Worm (Caenorhabditis elegans): ENCODE measurements around the gene srbc-33.
"Not testable (repeated sequence)": the region's sequence is repeated elsewhere in the genome, so short reads cannot be mapped to it uniquely, and the experiment has no call there.

Gene srbc-33

ce11 chrV:3484702-3485101, at the start of gene srbc-33:
Gene srbc-33, minus strand, starts transcription at chrV:3484802.
- TF ChIP-seq him-1 (tag; optimal IDR thresholded peaks at IDR 0.05) (no peak), dao-5 (tag; optimal IDR thresholded peaks at IDR 0.05) (no peak)

- TF ChIP-seq W03F9.2 (tag; optimal IDR thresholded peaks at IDR 0.05) (no peak), him-1 (tag; optimal IDR thresholded peaks at IDR 0.05) (no peak), dao-5 (tag; optimal IDR thresholded peaks at IDR 0.05) (no peak)
Measured at ce11 chrV:3530403-3530802, 45.8 kb upstream of the srbc-33 start, which contains the start of gene srbc-66. Gene srbc-66, plus strand, starts transcription at chrV:3530703.

ce11 chrV:3526882-3527281, 42.3 kb upstream of the srbc-33 start, which contains the start of gene str-260:
Gene str-260, plus strand, starts transcription at chrV:3527182.
- TF ChIP-seq dao-5 (tag; optimal IDR thresholded peaks at IDR 0.05): no peak
- TF ChIP-seq W03F9.2 (tag; optimal IDR thresholded peaks at IDR 0.05): no peak
- TF ChIP-seq him-1 (tag; optimal IDR thresholded peaks at IDR 0.05): no peak

- TF ChIP-seq dao-5 (tag; optimal IDR thresholded peaks at IDR 0.05) (no peak), him-1 (tag; optimal IDR thresholded peaks at IDR 0.05) (no peak), W03F9.2 (tag; optimal IDR thresholded peaks at IDR 0.05) (no peak)
Measured at ce11 chrV:3524970-3525369, 40.4 kb upstream of the srbc-33 start, which contains the start of gene T24A6.7. Gene T24A6.7, plus strand, starts transcription at chrV:3525270.

- TF ChIP-seq him-1 (tag; optimal IDR thresholded peaks at IDR 0.05) (no peak), dao-5 (tag; optimal IDR thresholded peaks at IDR 0.05) (no peak), W03F9.2 (tag; optimal IDR thresholded peaks at IDR 0.05) (no peak)
Measured at ce11 chrV:3523262-3523661, 38.7 kb upstream of the srbc-33 start, which contains the start of gene irg-1. Gene irg-1, plus strand, starts transcription at chrV:3523587.

- TF ChIP-seq W03F9.2 (tag; optimal IDR thresholded peaks at IDR 0.05) (no peak), him-1 (tag; optimal IDR thresholded peaks at IDR 0.05) (no peak), dao-5 (tag; optimal IDR thresholded peaks at IDR 0.05) (no peak)
Measured at ce11 chrV:3517889-3518288, 33.3 kb upstream of the srbc-33 start, which contains the start of gene str-227. Gene str-227, plus strand, starts transcription at chrV:3518189.

ce11 chrV:3512381-3512780, 27.8 kb upstream of the srbc-33 start, which contains the start of gene str-226:
Gene str-226, plus strand, starts transcription at chrV:3512681.
- TF ChIP-seq dao-5 (tag; optimal IDR thresholded peaks at IDR 0.05) (no peak), him-1 (tag; optimal IDR thresholded peaks at IDR 0.05) (no peak), W03F9.2 (tag; optimal IDR thresholded peaks at IDR 0.05) (no peak)

ce11 chrV:3509878-3510277, 25.3 kb upstream of the srbc-33 start, which contains the start of gene str-228:
Gene str-228, plus strand, starts transcription at chrV:3510178.
- TF ChIP-seq dao-5 (tag; optimal IDR thresholded peaks at IDR 0.05) (no peak), W03F9.2 (tag; optimal IDR thresholded peaks at IDR 0.05) (no peak), him-1 (tag; optimal IDR thresholded peaks at IDR 0.05) (no peak)

- TF ChIP-seq him-1 (tag; optimal IDR thresholded peaks at IDR 0.05): no peak
- no peak for TF ChIP-seq W03F9.2 (tag; optimal IDR thresholded peaks at IDR 0.05)
- TF ChIP-seq dao-5 (tag; optimal IDR thresholded peaks at IDR 0.05): no peak
Measured at ce11 chrV:3507691-3508090, 23.1 kb upstream of the srbc-33 start, which contains the start of gene str-225. Gene str-225, plus strand, starts transcription at chrV:3507822.

ce11 chrV:3506252-3506651, 21.6 kb upstream of the srbc-33 start, which contains the start of gene ugt-64:
Gene ugt-64, minus strand, starts transcription at chrV:3506352.
- not testable (repeated sequence) for TF ChIP-seq dao-5, W03F9.2, him-1 (tag; optimal IDR thresholded peaks at IDR 0.05)

ce11 chrV:3505745-3506144, 21.1 kb upstream of the srbc-33 start:
- no peak for TF ChIP-seq him-1 (tag; optimal IDR thresholded peaks at IDR 0.05)
- no peak for TF ChIP-seq W03F9.2 (tag; optimal IDR thresholded peaks at IDR 0.05)
- no peak for TF ChIP-seq dao-5 (tag; optimal IDR thresholded peaks at IDR 0.05)

ce11 chrV:3502038-3502437, 17.4 kb upstream of the srbc-33 start, which contains the start of the genes C07G3.8 and C07G3.10:
Gene C07G3.8, minus strand, starts transcription at chrV:3502138.
Gene C07G3.10, plus strand, starts transcription at chrV:3502307.
- TF ChIP-seq W03F9.2 (tag; optimal IDR thresholded peaks at IDR 0.05): no peak
- no peak for TF ChIP-seq dao-5 (tag; optimal IDR thresholded peaks at IDR 0.05)
- TF ChIP-seq him-1 (tag; optimal IDR thresholded peaks at IDR 0.05): no peak

ce11 chrV:3496880-3497279, 12.3 kb upstream of the srbc-33 start, which contains the start of gene C07G3.15:
Gene C07G3.15, minus strand, starts transcription at chrV:3496980.
- no peak for TF ChIP-seq dao-5 (tag; optimal IDR thresholded peaks at IDR 0.05)
- no peak for TF ChIP-seq him-1 (tag; optimal IDR thresholded peaks at IDR 0.05)
- TF ChIP-seq W03F9.2 (tag; optimal IDR thresholded peaks at IDR 0.05): no peak

ce11 chrV:3490435-3490834, 5.8 kb upstream of the srbc-33 start, which contains the start of gene srbc-36:
Gene srbc-36, minus strand, starts transcription at chrV:3490535.
- TF ChIP-seq dao-5 (tag; optimal IDR thresholded peaks at IDR 0.05) (no peak), W03F9.2 (tag; optimal IDR thresholded peaks at IDR 0.05) (no peak), him-1 (tag; optimal IDR thresholded peaks at IDR 0.05) (no peak)

ce11 chrV:3486857-3487256, 2.3 kb upstream of the srbc-33 start, which contains the start of gene srbc-32:
Gene srbc-32, minus strand, starts transcription at chrV:3486957.
- no peak for TF ChIP-seq him-1 (tag; optimal IDR thresholded peaks at IDR 0.05)
- no peak for TF ChIP-seq dao-5 (tag; optimal IDR thresholded peaks at IDR 0.05)
- TF ChIP-seq W03F9.2 (tag; optimal IDR thresholded peaks at IDR 0.05): no peak
